Worm (Caenorhabditis elegans) whole organism, L4 larva: ENCODE results near the gene T27E4.1.

Experiments
- F10B5.3 ChIP-seq: sonication (generic microtip); optimal IDR thresholded peaks from 2 replicates; lab custom pipeline; 2016; ENCODE audit warnings: mild to moderate bottlenecking, missing genetic modification characterization, missing compliant biosample characterization
- F37D6.2 ChIP-seq: sonication (generic microtip); optimal IDR thresholded peaks from 2 replicates; lab custom pipeline; 2016; ENCODE audit warnings: mild to moderate bottlenecking, missing genetic modification characterization, missing compliant biosample characterization
- R02D3.7 ChIP-seq: fragments of 150-350 bp; sonication (generic microtip); optimal IDR thresholded peaks from 3 replicates; lab custom pipeline; 2014; ENCODE audit warnings: missing biosample characterization, missing genetic modification characterization
- Y105C5A.15 ChIP-seq: fragments of 200-800 bp; sonication (Bioruptor generic); IDR thresholded peaks from 2 replicates; pipeline ENCODE4 v1.3.6; 2022; ENCODE audit warnings: missing genetic modification characterization, missing compliant biosample characterization
- Y75B8A.6 ChIP-seq: fragments of 200-800 bp; sonication (Bioruptor generic); IDR thresholded peaks from 2 replicates; pipeline ENCODE4 v1.3.6; 2022; ENCODE audit warnings: missing genetic modification reagents, missing genetic modification characterization, missing compliant biosample characterization
- ZK337.2 ChIP-seq: fragments of 200-800 bp; sonication (Bioruptor generic); IDR thresholded peaks from 2 replicates; pipeline ENCODE4 v1.3.6; 2022; ENCODE audit warnings: missing genetic modification reagents, missing genetic modification characterization, missing compliant biosample characterization
- aha-1 ChIP-seq: fragments of 150-350 bp; peaks from one replicate; lab custom pipeline; 2014; ENCODE audit warnings: missing biosample characterization, missing genetic modification characterization
- arid-1 ChIP-seq: fragments of 200-800 bp; sonication (Bioruptor generic); conservative IDR thresholded peaks from 2 replicates; pipeline ENCODE4 v1.3.6; 2022; ENCODE audit warnings: missing genetic modification reagents, missing genetic modification characterization, missing compliant biosample characterization
- attf-4 ChIP-seq: sonication (generic microtip); optimal IDR thresholded peaks from 3 replicates; lab custom pipeline; 2017; ENCODE audit warnings: missing biosample characterization, missing genetic modification characterization
- cey-2 ChIP-seq: sonication (generic microtip); optimal IDR thresholded peaks from 3 replicates; lab custom pipeline; 2017; ENCODE audit warnings: missing genetic modification characterization, mild to moderate bottlenecking, missing compliant biosample characterization, antibody characterized with exemption, borderline replicate concordance; ENCODE audit not compliant: insufficient read depth
- daf-19 ChIP-seq: fragments of 200-800 bp; sonication (Bioruptor generic); conservative IDR thresholded peaks from 2 replicates; pipeline ENCODE4 v1.3.6; 2022; ENCODE audit warnings: missing genetic modification characterization, missing compliant biosample characterization
- dpl-1 ChIP-seq: fragments of 150-350 bp; optimal IDR thresholded peaks from 2 replicates; lab custom pipeline; 2014; ENCODE audit warnings: missing biosample characterization, missing genetic modification reagents, missing genetic modification characterization
- dve-1 ChIP-seq: sonication (generic microtip); optimal IDR thresholded peaks from 2 replicates; lab custom pipeline; 2017; ENCODE audit warnings: antibody characterized with exemption, mild to moderate bottlenecking, missing genetic modification characterization, missing compliant biosample characterization; ENCODE audit not compliant: insufficient read depth
- hif-1 ChIP-seq, 2 experiments: sonication (generic microtip); optimal IDR thresholded peaks; 2 replicates each; lab custom pipeline; 2016 to 2017; ENCODE audit warnings: missing compliant biosample characterization in 2 of 2, missing genetic modification characterization in 2 of 2, missing genetic modification reagents in 2 of 2, missing genotype in 2 of 2, mild to moderate bottlenecking in 1 of 2
- hlh-30 ChIP-seq: sonication (generic microtip); optimal IDR thresholded peaks from 2 replicates; lab custom pipeline; 2017; ENCODE audit warnings: antibody characterized with exemption, mild to moderate bottlenecking, missing genetic modification characterization, missing compliant biosample characterization; ENCODE audit not compliant: insufficient read depth
- jun-1 ChIP-seq: fragments of 150-350 bp; optimal IDR thresholded peaks from 2 replicates; lab custom pipeline; 2014; ENCODE audit warnings: missing biosample characterization, missing genetic modification reagents, missing genetic modification characterization
- lin-13 ChIP-seq: fragments of 150-350 bp; optimal IDR thresholded peaks from 2 replicates; lab custom pipeline; 2014; ENCODE audit warnings: missing biosample characterization, missing genetic modification reagents, missing genetic modification characterization
- lin-38 ChIP-seq: fragments of 200-800 bp; sonication (Bioruptor generic); IDR thresholded peaks from 2 replicates; pipeline ENCODE4 v1.3.6; 2022; ENCODE audit warnings: missing genetic modification reagents, missing genetic modification characterization, missing compliant biosample characterization
- lsy-2 ChIP-seq, 2 experiments: fragments of 150-350 bp in 1 of 2; sonication (generic microtip) in 1 of 2; optimal IDR thresholded peaks; 2 replicates each; lab custom pipeline; 2014 to 2017; ENCODE audit warnings: missing biosample characterization in 2 of 2, missing genetic modification characterization in 2 of 2
- mdt-29 ChIP-seq: fragments of 200-800 bp; sonication (Bioruptor generic); IDR thresholded peaks from 2 replicates; pipeline ENCODE4 v1.3.6; 2022; ENCODE audit warnings: missing genetic modification reagents, missing genetic modification characterization, missing compliant biosample characterization
- mes-2 ChIP-seq: sonication (generic microtip); optimal IDR thresholded peaks from 2 replicates; lab custom pipeline; 2016; ENCODE audit warnings: missing genotype, mild to moderate bottlenecking, missing genetic modification characterization, missing compliant biosample characterization; ENCODE audit not compliant: poor library complexity, severe bottlenecking
- mxl-3 ChIP-seq: fragments of 200-800 bp; sonication (Bioruptor generic); optimal IDR thresholded peaks from 2 replicates; lab custom pipeline; 2018; ENCODE audit warnings: mild to moderate bottlenecking, missing genetic modification characterization, missing compliant biosample characterization
- nhr-102 ChIP-seq: sonication (generic microtip); optimal IDR thresholded peaks from 2 replicates; lab custom pipeline; 2016; ENCODE audit warnings: mild to moderate bottlenecking, missing genetic modification characterization, moderate library complexity, missing compliant biosample characterization
- nhr-11 ChIP-seq: fragments of 150-350 bp; optimal IDR thresholded peaks from 2 replicates; lab custom pipeline; 2014; ENCODE audit warnings: missing biosample characterization, missing genetic modification characterization
- nhr-111 ChIP-seq: fragments of 200-800 bp; sonication (Bioruptor generic); optimal IDR thresholded peaks from 2 replicates; lab custom pipeline; 2018; ENCODE audit warnings: mild to moderate bottlenecking, missing genetic modification characterization, missing compliant biosample characterization
- nhr-237 ChIP-seq: sonication (generic microtip); optimal IDR thresholded peaks from 2 replicates; lab custom pipeline; 2017; ENCODE audit warnings: missing biosample characterization, missing genetic modification characterization
- nhr-77 ChIP-seq: fragments of 150-350 bp; optimal IDR thresholded peaks from 2 replicates; lab custom pipeline; 2014; ENCODE audit warnings: missing biosample characterization, missing genetic modification characterization
- snpc-1.2 ChIP-seq: fragments of 200-800 bp; sonication (Bioruptor generic); IDR thresholded peaks from 2 replicates; pipeline ENCODE4 v1.3.6; 2022; ENCODE audit warnings: missing genetic modification reagents, missing genetic modification characterization, missing compliant biosample characterization
- snpc-4 ChIP-seq: fragments of 150-350 bp; optimal IDR thresholded peaks from 2 replicates; lab custom pipeline; 2014; ENCODE audit warnings: missing biosample characterization, missing genetic modification characterization
- unc-130 ChIP-seq: sonication (generic microtip); optimal IDR thresholded peaks from 2 replicates; lab custom pipeline; 2016; ENCODE audit warnings: missing genetic modification reagents, missing genetic modification characterization, missing compliant biosample characterization
- unc-62 ChIP-seq, 3 experiments: fragments of 150-350 bp in 1 of 3; sonication (generic microtip); optimal IDR thresholded peaks in 2 of 3; peaks in 1 of 3; 1 replicate in 1 of 3; 2 replicates in 2 of 3; lab custom pipeline; 2014 to 2017; ENCODE audit warnings: missing biosample characterization in 3 of 3, missing genetic modification characterization in 3 of 3, missing genetic modification reagents in 3 of 3, missing genotype in 1 of 3
- zfp-3 ChIP-seq: fragments of 200-800 bp; sonication (Bioruptor generic); conservative IDR thresholded peaks from 2 replicates; pipeline ENCODE4 v1.3.6; 2022; ENCODE audit warnings: missing genetic modification reagents, missing genetic modification characterization, missing compliant biosample characterization

The T27E4.1 gene

DNA sequence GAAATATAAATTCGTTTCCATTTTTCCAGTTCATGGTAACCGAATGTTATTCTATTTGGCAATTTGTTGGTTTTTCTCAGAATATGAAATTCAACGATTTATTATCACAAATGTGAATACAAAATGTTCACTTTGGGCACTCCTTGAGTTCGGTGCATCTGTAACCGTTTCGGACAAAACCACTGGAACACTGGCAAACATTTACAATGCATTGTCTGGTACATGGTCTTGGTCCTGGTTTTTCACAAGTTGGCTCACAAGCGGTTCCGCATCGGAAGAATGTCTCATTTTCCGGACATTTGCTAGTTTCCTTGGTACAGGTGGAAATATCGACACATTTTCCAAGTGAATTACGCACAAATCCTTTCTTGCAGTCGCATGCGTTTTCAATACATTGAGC, 38.9 kb upstream of the T27E4.1 start:
- TF ChIP-seq aha-1 (tag; lab: Kevin White, UChicago), result peak; percentile 93
- TF ChIP-seq mxl-3, result no peak

DNA sequence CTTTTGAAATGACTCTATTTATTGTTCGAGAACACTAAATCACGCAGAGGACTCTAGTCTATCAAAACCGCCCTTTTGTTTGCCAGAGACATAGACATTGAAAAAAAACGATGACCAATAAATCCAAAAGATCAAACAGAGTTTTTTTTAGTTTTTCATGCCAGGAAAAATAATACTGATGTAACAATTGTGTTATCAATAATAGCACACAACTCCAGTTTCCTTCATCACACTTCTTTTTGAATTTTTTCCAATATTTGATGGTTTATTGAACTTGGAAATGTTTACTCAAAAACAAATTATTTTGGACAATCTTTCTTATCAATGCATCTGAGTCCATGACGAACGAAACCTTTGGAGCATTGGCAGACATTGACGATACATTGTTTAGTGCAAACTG, 38.2 kb upstream of the T27E4.1 start, which contains the start of gene C25E10.8:
C25E10.8 (minus strand) TSS at position 101 of the 400 bp plus-strand sequence.
- TF ChIP-seq zfp-3 (GFP tag; lab: Robert Waterston, UW), result no peak
- TF ChIP-seq ZK337.2 (GFP tag; lab: Robert Waterston, UW), result no peak
- TF ChIP-seq Y75B8A.6 (GFP tag; lab: Robert Waterston, UW), result no peak
- TF ChIP-seq nhr-102 (tag; lab: Kevin White, UChicago), result no peak
- no peak for TF ChIP-seq snpc-1.2
- TF ChIP-seq mdt-29 (GFP tag; lab: Robert Waterston, UW), result no peak
- no peak for TF ChIP-seq jun-1
- TF ChIP-seq nhr-237, result no peak
- no peak for TF ChIP-seq aha-1 (tag; lab: Kevin White, UChicago)
- TF ChIP-seq Y105C5A.15 (GFP tag; lab: Robert Waterston, UW), result no peak
- no peak for TF ChIP-seq F10B5.3
- TF ChIP-seq hlh-30, result no peak
- no peak for TF ChIP-seq nhr-111 (GFP tag; lab: Kevin White, UChicago)
- TF ChIP-seq mes-2 (tag; lab: Kevin White, UChicago), result no peak
- no peak for TF ChIP-seq lin-13 (GFP tag; lab: Kevin White, UChicago)
- no peak for TF ChIP-seq lsy-2 (tag; optimal IDR thresholded peaks at IDR 0.05; lab: Kevin White, UChicago)
- TF ChIP-seq lin-38 (GFP tag; lab: Robert Waterston, UW), result no peak
- no peak for TF ChIP-seq cey-2 (tag; lab: Kevin White, UChicago)
- TF ChIP-seq unc-62 (GFP tag; optimal IDR thresholded peaks at IDR 0.05 in 1 of 2; lab: Kevin White, UChicago), result no peak
- no peak for TF ChIP-seq unc-62 (tag; optimal IDR thresholded peaks at IDR 0.05; lab: Kevin White, UChicago)

DNA sequence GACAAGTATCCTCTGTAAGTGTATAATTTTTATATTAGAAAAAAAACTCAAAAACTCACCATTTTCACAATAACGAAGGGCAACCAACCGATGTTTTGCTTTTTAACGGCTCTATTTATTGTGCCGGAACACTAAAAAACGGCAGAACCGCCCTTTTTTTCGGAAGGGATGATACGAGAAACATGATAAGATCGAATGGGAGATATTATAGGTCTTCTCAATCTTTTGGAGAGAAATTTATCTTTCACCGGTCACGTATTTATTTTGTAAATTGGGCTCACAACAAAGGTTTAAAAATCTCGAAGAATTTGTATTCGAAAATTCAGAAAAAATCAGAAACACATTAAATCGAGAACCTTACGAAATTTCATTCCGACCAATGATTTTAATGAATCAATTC, 37.4 kb upstream of the T27E4.1 start, which contains the start of gene swm-1:
swm-1 (minus strand) TSS at position 101 of the 400 bp plus-strand sequence.
- TF ChIP-seq attf-4 (tag; lab: Kevin White, UChicago) (no peak), dpl-1 (no peak), F37D6.2 (tag; lab: Kevin White, UChicago) (no peak), aha-1 (tag; lab: Kevin White, UChicago) (peak; percentile 11), R02D3.7 (tag; lab: Kevin White, UChicago) (no peak), dve-1 (tag; lab: Kevin White, UChicago) (no peak), nhr-11 (tag; lab: Kevin White, UChicago) (no peak), unc-130 (GFP tag; lab: Kevin White, UChicago) (no peak)

DNA sequence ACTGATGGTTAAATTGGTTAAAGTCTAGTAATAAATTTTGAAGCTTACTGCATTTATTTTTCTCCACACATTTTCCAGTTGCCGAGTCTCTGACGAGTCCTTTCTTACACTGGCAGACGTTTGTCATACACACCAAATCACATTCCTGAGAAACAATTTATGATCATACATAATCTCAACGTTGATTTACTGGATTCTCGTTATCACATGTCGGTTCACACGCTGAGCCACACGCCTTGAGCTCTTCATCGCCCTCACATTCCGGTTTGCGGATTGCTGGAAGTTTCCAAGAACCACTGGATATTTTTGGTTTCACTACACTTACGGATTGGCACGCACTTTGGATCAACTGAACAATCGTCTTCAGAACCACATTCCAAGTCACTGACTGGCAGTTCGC, 36.5 kb upstream of the T27E4.1 start:
- TF ChIP-seq unc-62 (GFP tag; optimal IDR thresholded peaks at IDR 0.05 in 1 of 2; lab: Kevin White, UChicago), result peak in 1 of 2 experiments; percentile 68
- no peak for TF ChIP-seq unc-62 (tag; optimal IDR thresholded peaks at IDR 0.05; lab: Kevin White, UChicago)
- TF ChIP-seq nhr-11 (tag; lab: Kevin White, UChicago), result peak; percentile 17
- TF ChIP-seq arid-1 (GFP tag; lab: Robert Waterston, UW), result no peak
- no peak for TF ChIP-seq mdt-29 (GFP tag; lab: Robert Waterston, UW)
- TF ChIP-seq daf-19, result no peak
- TF ChIP-seq nhr-111 (GFP tag; lab: Kevin White, UChicago), result no peak

DNA sequence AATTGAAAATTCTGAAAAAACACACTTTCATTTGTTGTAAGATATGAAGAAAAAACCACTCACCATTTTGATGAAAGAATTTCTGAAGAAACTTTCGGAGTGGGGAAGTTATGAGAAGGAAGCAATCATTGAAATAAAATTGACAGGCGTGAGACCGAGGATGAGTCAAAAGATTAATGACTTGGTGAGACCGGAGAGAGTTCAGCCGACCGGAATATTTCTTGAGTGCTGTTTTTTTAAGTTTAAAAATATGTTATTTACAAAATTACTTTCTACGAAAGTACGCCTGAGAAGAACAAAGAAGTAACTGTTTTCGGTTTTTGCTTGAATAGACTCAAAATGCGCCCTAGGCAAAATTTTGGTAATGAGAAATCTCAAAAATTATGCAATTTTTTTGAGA, 35.9 kb upstream of the T27E4.1 start, which contains the start of gene C25E10.10:
C25E10.10 (minus strand) TSS at position 101 of the 400 bp plus-strand sequence.
- TF ChIP-seq mes-2 (tag; lab: Kevin White, UChicago) (no peak), hlh-30 (no peak), snpc-4 (tag; lab: Kevin White, UChicago) (no peak), mxl-3 (no peak), nhr-77 (tag; lab: Kevin White, UChicago) (no peak), hif-1 (tag; optimal IDR thresholded peaks at IDR 0.05; lab: Kevin White, UChicago) (no peak)
